Worm (Caenorhabditis elegans): Measurements from ENCODE around the gene irld-28.

- TF ChIP-seq unc-62 (GFP tag; optimal IDR thresholded peaks at IDR 0.05) = no peak
- no peak for TF ChIP-seq nhr-25 (tag; optimal IDR thresholded peaks at IDR 0.05)
- no peak for TF ChIP-seq ZK546.5 (tag; optimal IDR thresholded peaks at IDR 0.05)
- TF ChIP-seq ztf-11 (tag; optimal IDR thresholded peaks at IDR 0.05) = no peak
- no peak for TF ChIP-seq mml-1 (tag; optimal IDR thresholded peaks at IDR 0.05)
Measured at ce11 chrV:2285107-2285506, 50.9 kb downstream of the irld-28 start, which contains the start of gene nhr-227.
